Worm (Caenorhabditis elegans) whole organism, L1 larva: ENCODE results near the gene Y62H9A.8.

Experiments used
- alr-1 ChIP-seq: fragments of 200-800 bp; sonication (Bioruptor generic); optimal IDR thresholded peaks from 2 replicates; lab custom pipeline; 2018; ENCODE audit warnings: borderline replicate concordance, mild to moderate bottlenecking, missing genetic modification characterization, missing compliant biosample characterization
- aly-2 ChIP-seq: fragments of 150-350 bp; optimal IDR thresholded peaks from 2 replicates; lab custom pipeline; 2014; ENCODE audit warnings: missing biosample characterization, missing genetic modification characterization
- egl-27 ChIP-seq, 2 experiments: fragments of 150-350 bp in 1 of 2; sonication (generic microtip); optimal IDR thresholded peaks; 3 replicates each; lab custom pipeline; 2017 to 2018; ENCODE audit warnings: missing biosample characterization in 2 of 2, missing genetic modification characterization in 2 of 2, missing genetic modification reagents in 2 of 2
- fos-1 ChIP-seq: fragments of 150-350 bp; optimal IDR thresholded peaks from 2 replicates; lab custom pipeline; 2014; ENCODE audit warnings: missing biosample characterization, missing genetic modification characterization
- mdl-1 ChIP-seq, 2 experiments: fragments of 150-350 bp; optimal IDR thresholded peaks; 2 replicates each; lab custom pipeline; 2014 to 2017; ENCODE audit warnings: missing biosample characterization in 2 of 2, missing genetic modification characterization in 2 of 2, inconsistent platforms in 1 of 2
- mef-2 ChIP-seq: fragments of 150-350 bp; optimal IDR thresholded peaks from 2 replicates; lab custom pipeline; 2014; ENCODE audit warnings: missing biosample characterization, missing genetic modification characterization
- nhr-77 ChIP-seq: fragments of 150-350 bp; optimal IDR thresholded peaks from 2 replicates; lab custom pipeline; 2014; ENCODE audit warnings: missing biosample characterization, missing genetic modification characterization
- nhr-90 ChIP-seq: sonication (generic microtip); optimal IDR thresholded peaks from 2 replicates; lab custom pipeline; 2016; ENCODE audit warnings: mild to moderate bottlenecking, missing genetic modification characterization, missing compliant biosample characterization; ENCODE audit not compliant: poor library complexity
- snpc-4 ChIP-seq: fragments of 150-350 bp; optimal IDR thresholded peaks from 2 replicates; lab custom pipeline; 2014; ENCODE audit warnings: missing biosample characterization, missing genetic modification characterization
- unc-86 ChIP-seq: sonication (generic microtip); optimal IDR thresholded peaks from 2 replicates; lab custom pipeline; 2016; ENCODE audit warnings: missing genetic modification characterization, missing compliant biosample characterization
- ztf-11 ChIP-seq, 2 experiments: sonication (generic microtip); optimal IDR thresholded peaks; 2 replicates each; lab custom pipeline; 2016 to 2017; ENCODE audit warnings: missing genetic modification characterization in 2 of 2, missing biosample characterization in 1 of 2, missing compliant biosample characterization in 1 of 2

ce11 chrX:11872210-11872609 lies 20.0 kb downstream of the Y62H9A.8 start:
- TF ChIP-seq aly-2 (no peak), snpc-4 (no peak), nhr-77 (tag; lab: Kevin White, UChicago) (no peak), egl-27 (tag; optimal IDR thresholded peaks at IDR 0.05; lab: Kevin White, UChicago) (no peak), alr-1 (tag; lab: Kevin White, UChicago) (no peak), ztf-11 (tag; optimal IDR thresholded peaks at IDR 0.05; lab: Kevin White, UChicago) (no peak), unc-86 (no peak), nhr-90 (tag; lab: Kevin White, UChicago) (no peak), mef-2 (no peak), mdl-1 (tag; optimal IDR thresholded peaks at IDR 0.05; lab: Kevin White, UChicago) (no peak), fos-1 (no peak)
